Fruit fly (Drosophila melanogaster): Measurements from ENCODE around the gene CG1239.

CG1239 gene

DNA sequence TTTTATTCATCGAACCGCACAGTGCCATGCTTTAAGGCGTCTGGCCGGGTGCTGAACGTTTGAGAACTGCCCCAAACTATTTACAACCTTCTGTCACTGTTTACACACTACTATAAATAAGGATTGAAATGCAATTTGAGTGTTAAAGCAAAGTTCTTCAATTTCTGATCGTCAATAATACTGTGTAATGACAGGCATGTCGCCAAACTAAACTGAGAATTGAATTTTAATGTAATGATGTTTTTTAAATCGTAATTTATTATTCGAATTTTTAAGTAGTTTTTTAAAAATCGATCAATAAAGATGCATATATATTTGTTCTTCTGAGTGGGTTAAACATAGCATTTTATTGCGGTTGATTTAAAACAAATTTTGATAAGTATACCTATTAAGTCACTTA, 47.7 kb downstream of the CG1239 start, which contains the start of gene CG2082:
CG2082 (minus strand) TSS at position 101 of the 400 bp plus-strand sequence.
- TF ChIP-seq achi (GFP tag; optimal IDR thresholded peaks at IDR 0.05) = no peak
- no peak for TF ChIP-seq CG1621 (tag; optimal IDR thresholded peaks at IDR 0.05)
- TF ChIP-seq CG10669 (GFP tag; optimal IDR thresholded peaks at IDR 0.05) = no peak
- TF ChIP-seq fd85E (GFP tag; optimal IDR thresholded peaks at IDR 0.05) = no peak
- TF ChIP-seq Eip75B (GFP tag; optimal IDR thresholded peaks at IDR 0.05) = no peak
- no peak for TF ChIP-seq Sox102F (GFP tag; optimal IDR thresholded peaks at IDR 0.05)
- no peak for TF ChIP-seq Hr4 (GFP tag; optimal IDR thresholded peaks at IDR 0.05)
- TF ChIP-seq CG7368 (GFP tag; optimal IDR thresholded peaks at IDR 0.05) = no peak
- no peak for TF ChIP-seq CG3919 (GFP tag; optimal IDR thresholded peaks at IDR 0.05)
- TF ChIP-seq fkh (GFP tag; optimal IDR thresholded peaks at IDR 0.05) = no peak
- no peak for TF ChIP-seq vri (GFP tag; optimal IDR thresholded peaks at IDR 0.05)
- TF ChIP-seq Eip93F (GFP tag; optimal IDR thresholded peaks at IDR 0.05) = no peak
- TF ChIP-seq CG15336 (GFP tag; IDR thresholded peaks at IDR 0.05) = no peak
- no peak for TF ChIP-seq CG6808 (GFP tag; optimal IDR thresholded peaks at IDR 0.05)
- no peak for TF ChIP-seq CG4318 (GFP tag; optimal IDR thresholded peaks at IDR 0.05)
- TF ChIP-seq CG6276 (GFP tag; optimal IDR thresholded peaks at IDR 0.05) = no peak
- no peak for TF ChIP-seq pdm3 (GFP tag; optimal IDR thresholded peaks at IDR 0.05)
- no peak for TF ChIP-seq Gug (GFP tag; IDR thresholded peaks at IDR 0.05)

DNA sequence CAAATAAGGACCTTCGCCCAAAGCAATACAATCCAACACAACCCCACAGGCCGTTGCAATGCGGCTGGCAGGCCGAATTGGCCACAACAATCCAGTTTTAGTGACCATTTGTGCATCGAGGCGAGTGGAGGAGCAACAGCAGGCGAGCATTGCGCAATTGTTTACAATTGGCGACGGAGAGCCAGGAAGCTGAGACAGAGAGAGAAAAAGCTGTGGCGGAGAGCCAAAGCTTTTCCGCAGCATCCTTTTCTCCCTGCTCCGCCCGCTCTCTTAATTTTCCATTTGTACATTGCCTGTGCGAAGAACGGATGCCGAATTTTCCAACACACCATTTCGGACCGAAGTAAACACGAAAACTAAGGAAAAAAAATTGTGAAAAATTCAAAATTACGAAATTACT, 48.1 kb downstream of the CG1239 start, which contains the start of gene kat-60L1:
kat-60L1 (plus strand) TSS at position 301 of the 400 bp plus-strand sequence.
- TF ChIP-seq fd59A (GFP tag; optimal IDR thresholded peaks at IDR 0.05) = no peak
- no peak for TF ChIP-seq CG32006 (GFP tag; optimal IDR thresholded peaks at IDR 0.05)
- no peak for TF ChIP-seq Eip78C (GFP tag)
- no peak for TF ChIP-seq CG6163 (GFP tag; IDR thresholded peaks at IDR 0.05)
- no peak for TF ChIP-seq CG34406 (GFP tag; optimal IDR thresholded peaks at IDR 0.05)
- TF ChIP-seq spab (GFP tag; optimal IDR thresholded peaks at IDR 0.05) = no peak
- TF ChIP-seq Hr38 (GFP tag; optimal IDR thresholded peaks at IDR 0.05) = no peak
- no peak for TF ChIP-seq Sox14 (GFP tag; optimal IDR thresholded peaks at IDR 0.05)
- no peak for TF ChIP-seq Eip75B (GFP tag; optimal IDR thresholded peaks at IDR 0.05)
- TF ChIP-seq CG8319 (GFP tag; optimal IDR thresholded peaks at IDR 0.05) = no peak
- TF ChIP-seq CG31627 (GFP tag; optimal IDR thresholded peaks at IDR 0.05) = no peak
- no peak for TF ChIP-seq CG11294 (GFP tag; IDR thresholded peaks at IDR 0.05)
- TF ChIP-seq Sox15 (GFP tag; optimal IDR thresholded peaks at IDR 0.05) = no peak
- no peak for TF ChIP-seq vri (GFP tag; optimal IDR thresholded peaks at IDR 0.05)
- no peak for TF ChIP-seq CG7368 (GFP tag; optimal IDR thresholded peaks at IDR 0.05)
- no peak for TF ChIP-seq Sox102F (GFP tag; optimal IDR thresholded peaks at IDR 0.05)
- no peak for TF ChIP-seq Hr39 (GFP tag; optimal IDR thresholded peaks at IDR 0.05)
